Fruit fly (Drosophila melanogaster) whole organism, embryonic: ENCODE results near the gene CG33543.

Experiments
- Atf-2 ChIP-seq: fragments of 200-800 bp; sonication (Bioruptor generic); optimal IDR thresholded peaks from 2 replicates; lab custom pipeline; 2016; ENCODE audit warnings: missing biosample characterization, missing genetic modification characterization
- Atf6 ChIP-seq: fragments of 200-800 bp; sonication (Bioruptor generic); IDR thresholded peaks from 2 replicates; pipeline ENCODE4 v1.3.6; 2022; ENCODE audit warnings: missing biosample characterization, missing genetic modification characterization
- C15 ChIP-seq: fragments of 200-800 bp; sonication (Bioruptor generic); IDR thresholded peaks from 3 replicates; pipeline ENCODE4 v1.3.6; 2022; ENCODE audit warnings: missing biosample characterization, missing genetic modification characterization
- CG12942 ChIP-seq: fragments of 200-800 bp; sonication (Bioruptor generic); optimal IDR thresholded peaks from 3 replicates; lab custom pipeline; 2016; ENCODE audit warnings: missing biosample characterization, missing genetic modification characterization
- CG14050 ChIP-seq: fragments of 200-800 bp; sonication (Bioruptor generic); IDR thresholded peaks from 3 replicates; pipeline ENCODE4 v1.3.6; 2022; ENCODE audit warnings: missing biosample characterization, missing genetic modification characterization
- CG15269 ChIP-seq: fragments of 200-800 bp; sonication (Bioruptor generic); optimal IDR thresholded peaks from 2 replicates; lab custom pipeline; 2018; ENCODE audit warnings: missing biosample characterization, mild to moderate bottlenecking, missing genetic modification characterization, moderate library complexity
- CG15479 ChIP-seq: fragments of 200-800 bp; sonication (Bioruptor generic); optimal IDR thresholded peaks from 3 replicates; lab custom pipeline; 2019; ENCODE audit warnings: missing biosample characterization, mild to moderate bottlenecking, missing genetic modification characterization, moderate library complexity
- CG15696 ChIP-seq: fragments of 200-800 bp; sonication (Bioruptor generic); optimal IDR thresholded peaks from 2 replicates; lab custom pipeline; 2019; ENCODE audit warnings: missing biosample characterization, mild to moderate bottlenecking, missing genetic modification characterization, moderate library complexity
- CG16815 ChIP-seq: fragments of 200-800 bp; sonication (Bioruptor generic); optimal IDR thresholded peaks from 3 replicates; lab custom pipeline; 2017; ENCODE audit warnings: missing biosample characterization, mild to moderate bottlenecking, missing genetic modification characterization
- CG17328 ChIP-seq: fragments of 200-800 bp; sonication (Bioruptor generic); IDR thresholded peaks from 2 replicates; pipeline ENCODE4 v1.3.6; 2022; ENCODE audit warnings: missing biosample characterization, missing genetic modification characterization
- CG18476 ChIP-seq: fragments of 200-800 bp; sonication (Bioruptor generic); optimal IDR thresholded peaks from 2 replicates; lab custom pipeline; 2016; ENCODE audit warnings: missing biosample characterization, mild to moderate bottlenecking, missing genetic modification characterization
- CG2199 ChIP-seq: fragments of 200-800 bp; sonication (Bioruptor generic); IDR thresholded peaks from 3 replicates; pipeline ENCODE4 v1.3.6; 2022; ENCODE audit warnings: missing biosample characterization, missing genetic modification characterization
- CG4820 ChIP-seq: fragments of 200-800 bp; sonication (Bioruptor generic); optimal IDR thresholded peaks from 3 replicates; lab custom pipeline; 2016; ENCODE audit warnings: missing biosample characterization, missing genetic modification characterization
- CG6791 ChIP-seq: fragments of 200-800 bp; sonication (Bioruptor generic); IDR thresholded peaks from 3 replicates; pipeline ENCODE4 v1.3.6; 2022; ENCODE audit warnings: missing biosample characterization, missing genetic modification characterization; ENCODE audit not compliant: partially characterized antibody
- CG8089 ChIP-seq: fragments of 200-800 bp; sonication (Bioruptor generic); optimal IDR thresholded peaks from 3 replicates; lab custom pipeline; 2016; ENCODE audit warnings: missing biosample characterization, missing genetic modification characterization
- CG8359 ChIP-seq: fragments of 200-800 bp; sonication (Bioruptor generic); optimal IDR thresholded peaks from 2 replicates; lab custom pipeline; 2017; ENCODE audit warnings: missing biosample characterization, mild to moderate bottlenecking, missing genetic modification characterization, borderline replicate concordance
- CG9932 ChIP-seq: fragments of 200-800 bp; sonication (Bioruptor generic); IDR thresholded peaks from 2 replicates; pipeline ENCODE4 v1.3.6; 2022; ENCODE audit warnings: missing biosample characterization, missing genetic modification characterization
- H2.0 ChIP-seq: fragments of 200-800 bp; sonication (Bioruptor generic); IDR thresholded peaks from 2 replicates; pipeline ENCODE4 v1.3.6; 2022; ENCODE audit warnings: missing biosample characterization, missing genetic modification characterization
- Hmr ChIP-seq: fragments of 200-800 bp; sonication (Bioruptor generic); optimal IDR thresholded peaks from 3 replicates; lab custom pipeline; 2017; ENCODE audit warnings: mild to moderate bottlenecking, missing biosample characterization, missing genetic modification reagents, missing genetic modification characterization
- Kr ChIP-seq: fragments of 200-800 bp; sonication (Bioruptor generic); optimal IDR thresholded peaks from 2 replicates; lab custom pipeline; 2017; ENCODE audit warnings: missing biosample characterization, mild to moderate bottlenecking, missing genetic modification characterization
- MESR4 ChIP-seq: fragments of 200-800 bp; sonication (Bioruptor generic); optimal IDR thresholded peaks from 2 replicates; lab custom pipeline; 2018; ENCODE audit warnings: missing biosample characterization, mild to moderate bottlenecking, missing genetic modification characterization, moderate library complexity
- Optix ChIP-seq: fragments of 200-800 bp; sonication (Bioruptor generic); IDR thresholded peaks from 3 replicates; pipeline ENCODE4 v1.3.6; 2022; ENCODE audit warnings: missing biosample characterization, missing genetic modification characterization
- Rfx ChIP-seq: fragments of 200-800 bp; sonication (Bioruptor generic); IDR thresholded peaks from 2 replicates; pipeline ENCODE4 v1.3.6; 2022; ENCODE audit warnings: missing biosample characterization, missing genetic modification characterization
- Rx ChIP-seq: fragments of 200-800 bp; sonication (Bioruptor generic); IDR thresholded peaks from 2 replicates; pipeline ENCODE4 v1.3.6; 2022; ENCODE audit warnings: missing biosample characterization, missing genetic modification characterization
- ara ChIP-seq: fragments of 200-800 bp; sonication (Bioruptor generic); IDR thresholded peaks from 2 replicates; pipeline ENCODE4 v1.3.6; 2022; ENCODE audit warnings: missing biosample characterization, missing genetic modification characterization
- cad ChIP-seq: fragments of >200 bp; optimal IDR thresholded peaks from 2 replicates; lab custom pipeline; 2017; ENCODE audit warnings: missing biosample characterization, missing genetic modification characterization
- cg ChIP-seq: fragments of 200-800 bp; sonication (Bioruptor generic); optimal IDR thresholded peaks from 3 replicates; lab custom pipeline; 2019; ENCODE audit warnings: missing biosample characterization, mild to moderate bottlenecking, missing genetic modification characterization, moderate library complexity
- da ChIP-seq: fragments of 200-800 bp; sonication (Bioruptor generic); optimal IDR thresholded peaks from 2 replicates; lab custom pipeline; 2016; ENCODE audit warnings: missing biosample characterization, missing genetic modification characterization
- fd102C ChIP-seq: fragments of 200-800 bp; sonication (Bioruptor generic); optimal IDR thresholded peaks from 2 replicates; lab custom pipeline; 2018; ENCODE audit warnings: missing biosample characterization, mild to moderate bottlenecking, missing genetic modification characterization, moderate library complexity
- fd96Cb ChIP-seq: fragments of 200-800 bp; sonication (Bioruptor generic); optimal IDR thresholded peaks from 2 replicates; lab custom pipeline; 2018; ENCODE audit warnings: missing biosample characterization, mild to moderate bottlenecking, missing genetic modification characterization, moderate library complexity
- jing ChIP-seq: fragments of 200-800 bp; sonication (Bioruptor generic); optimal IDR thresholded peaks from 2 replicates; lab custom pipeline; 2018; ENCODE audit warnings: missing biosample characterization, mild to moderate bottlenecking, missing genetic modification characterization
- kah ChIP-seq: fragments of 200-800 bp; sonication (Bioruptor generic); optimal IDR thresholded peaks from 2 replicates; lab custom pipeline; 2018; ENCODE audit warnings: missing biosample characterization, mild to moderate bottlenecking, missing genetic modification characterization
- kni ChIP-seq: fragments of 200-800 bp; sonication (Bioruptor generic); optimal IDR thresholded peaks from 3 replicates; lab custom pipeline; 2017; ENCODE audit warnings: mild to moderate bottlenecking, missing biosample characterization, missing genetic modification reagents, missing genetic modification characterization
- knrl ChIP-seq: fragments of 200-800 bp; sonication (Bioruptor generic); IDR thresholded peaks from 3 replicates; pipeline ENCODE4 v1.3.6; 2022; ENCODE audit warnings: missing biosample characterization, missing genetic modification characterization; ENCODE audit not compliant: partially characterized antibody
- luna ChIP-seq: fragments of 200-800 bp; sonication (Bioruptor generic); optimal IDR thresholded peaks from 2 replicates; lab custom pipeline; 2016; ENCODE audit warnings: missing biosample characterization, missing genetic modification characterization
- maf-S ChIP-seq: fragments of 200-800 bp; sonication (Bioruptor generic); optimal IDR thresholded peaks from 2 replicates; lab custom pipeline; 2016; ENCODE audit warnings: missing biosample characterization, missing genetic modification characterization
- nmo ChIP-seq: fragments of 200-800 bp; sonication (Bioruptor generic); optimal IDR thresholded peaks from 2 replicates; lab custom pipeline; 2018; ENCODE audit warnings: missing biosample characterization, mild to moderate bottlenecking, missing genetic modification characterization, moderate library complexity
- oc ChIP-seq: fragments of 200-800 bp; sonication (Bioruptor generic); optimal IDR thresholded peaks from 2 replicates; lab custom pipeline; 2018; ENCODE audit warnings: missing biosample characterization, mild to moderate bottlenecking, missing genetic modification characterization, moderate library complexity
- onecut ChIP-seq: fragments of 200-800 bp; sonication (Bioruptor generic); IDR thresholded peaks from 2 replicates; pipeline ENCODE4 v1.3.6; 2022; ENCODE audit warnings: missing biosample characterization, missing genetic modification characterization
- otp ChIP-seq: fragments of 200-800 bp; sonication (Bioruptor generic); IDR thresholded peaks from 3 replicates; pipeline ENCODE4, ENCODE4 v1.3.6; 2022; ENCODE audit warnings: missing biosample characterization, missing genetic modification characterization
- p53 ChIP-seq: fragments of 200-800 bp; sonication (Bioruptor generic); optimal IDR thresholded peaks from 2 replicates; lab custom pipeline; 2016; ENCODE audit warnings: missing biosample characterization, missing genetic modification characterization
- pan ChIP-seq, 4 experiments: fragments of >200 bp in 3 of 4; fragments of 200-800 bp in 1 of 4; sonication (Bioruptor generic) in 1 of 4; optimal IDR thresholded peaks in 3 of 4; IDR thresholded peaks in 1 of 4; 2 replicates each; pipeline versions ENCODE4 v1.3.6 to Lab custom; 2017 to 2022; ENCODE audit warnings: missing biosample characterization in 2 of 4, missing genetic modification characterization in 2 of 4, mixed read lengths in 1 of 4
- scrt ChIP-seq: fragments of 200-800 bp; sonication (Bioruptor generic); optimal IDR thresholded peaks from 2 replicates; lab custom pipeline; 2018; ENCODE audit warnings: missing biosample characterization, mild to moderate bottlenecking, missing genetic modification characterization, moderate library complexity
- slou ChIP-seq: fragments of 200-800 bp; sonication (Bioruptor generic); optimal IDR thresholded peaks from 3 replicates; lab custom pipeline; 2016; ENCODE audit warnings: missing biosample characterization, missing genetic modification characterization
- sob ChIP-seq: fragments of 200-800 bp; sonication (Bioruptor generic); IDR thresholded peaks from 2 replicates; pipeline ENCODE4 v1.3.6; 2022; ENCODE audit warnings: missing biosample characterization, missing genetic modification characterization
- stc ChIP-seq: fragments of 200-800 bp; sonication (Bioruptor generic); IDR thresholded peaks from 2 replicates; pipeline ENCODE4 v1.3.6; 2022; ENCODE audit warnings: missing biosample characterization, missing genetic modification characterization
- trh ChIP-seq: fragments of 200-800 bp; sonication (Bioruptor generic); optimal IDR thresholded peaks from 2 replicates; lab custom pipeline; 2016; ENCODE audit warnings: missing biosample characterization, missing genetic modification characterization
- usp ChIP-seq: fragments of >200 bp; optimal IDR thresholded peaks from 2 replicates; lab custom pipeline; 2017; ENCODE audit warnings: missing biosample characterization, missing genetic modification characterization
- wek ChIP-seq: fragments of 200-800 bp; sonication (Bioruptor generic); optimal IDR thresholded peaks from 3 replicates; lab custom pipeline; 2018; ENCODE audit warnings: missing biosample characterization, mild to moderate bottlenecking, missing genetic modification characterization, moderate library complexity

Gene CG33543

dm6 chr2L:2008980-2009954 lies 3.2 kb upstream of the CG33543 start, which contains the start of gene CG4238 (continued):
- TF ChIP-seq cg (GFP tag; lab: Kevin White, UChicago) (no peak), slou (GFP tag; lab: Kevin White, UChicago) (no peak), H2.0 (no peak), CG17328 (GFP tag; lab: Robert Waterston, UW) (no peak), stc (GFP tag; lab: Robert Waterston, UW) (no peak), nmo (GFP tag; lab: Kevin White, UChicago) (peak; percentile 22), Rfx (GFP tag; lab: Robert Waterston, UW) (no peak), wek (no peak), CG9932 (no peak), CG6791 (GFP tag; lab: Robert Waterston, UW) (peak; percentile 92), CG15479 (no peak), pan (optimal IDR thresholded peaks at IDR 0.05; lab: Kevin White, UChicago) (no peak), pan (GFP tag; optimal IDR thresholded peaks at IDR 0.05 in 1 of 2, IDR thresholded peaks at IDR 0.05 in 1 of 2) (no peak), otp (GFP tag; lab: Robert Waterston, UW) (no peak), scrt (no peak), CG12942 (GFP tag; lab: Kevin White, UChicago) (no peak), p53 (no peak), Optix (no peak), oc (tag; lab: Kevin White, UChicago) (no peak), onecut (no peak), kni (peak; percentile 5), CG2199 (GFP tag; lab: Robert Waterston, UW) (no peak), CG18476 (GFP tag; lab: Kevin White, UChicago) (no peak), luna (GFP tag; lab: Kevin White, UChicago) (no peak), CG15269 (tag; lab: Kevin White, UChicago) (no peak), knrl (peak; percentile 62), CG14050 (GFP tag; lab: Robert Waterston, UW) (no peak), CG8359 (GFP tag; lab: Kevin White, UChicago) (no peak), da (GFP tag; lab: Kevin White, UChicago) (no peak), Rx (GFP tag; lab: Robert Waterston, UW) (no peak), Hmr (no peak), trh (no peak), C15 (no peak), CG15696 (no peak), fd96Cb (no peak), kah (no peak), usp (no peak), MESR4 (GFP tag; lab: Kevin White, UChicago) (no peak), fd102C (no peak), CG8089 (GFP tag; lab: Kevin White, UChicago) (no peak), Atf-2 (GFP tag; lab: Kevin White, UChicago) (no peak), Atf6 (GFP tag; lab: Robert Waterston, UW) (no peak), ara (GFP tag; lab: Robert Waterston, UW) (no peak), maf-S (GFP tag; lab: Kevin White, UChicago) (no peak), jing (GFP tag; lab: Kevin White, UChicago) (no peak), CG4820 (GFP tag; lab: Kevin White, UChicago) (no peak), sob (no peak), Kr (no peak), CG16815 (GFP tag; lab: Kevin White, UChicago) (no peak), cad (GFP tag; lab: Kevin White, UChicago) (no peak)
